Worm (Caenorhabditis elegans) whole organism, late embryonic: ENCODE results near the gene F44E2.8.

Source experiments
- C08G9.2 ChIP-seq: sonication (generic microtip); optimal IDR thresholded peaks from 2 replicates; lab custom pipeline; 2016; ENCODE audit warnings: mild to moderate bottlenecking, missing genetic modification characterization, moderate library complexity, missing compliant biosample characterization
- K09A11.1 ChIP-seq: sonication (generic microtip); optimal IDR thresholded peaks from 2 replicates; lab custom pipeline; 2017; ENCODE audit warnings: antibody characterized with exemption, mild to moderate bottlenecking, missing genetic modification characterization, missing compliant biosample characterization; ENCODE audit not compliant: insufficient read depth
- Y22D7AL.16 ChIP-seq: sonication (generic microtip); optimal IDR thresholded peaks from 2 replicates; lab custom pipeline; 2016; ENCODE audit warnings: missing genetic modification characterization, missing compliant biosample characterization
- ceh-18 ChIP-seq: sonication (generic microtip); optimal IDR thresholded peaks from 2 replicates; lab custom pipeline; 2016; ENCODE audit warnings: missing genetic modification characterization, missing compliant biosample characterization
- ceh-19 ChIP-seq: fragments of 200-800 bp; sonication (Bioruptor generic); optimal IDR thresholded peaks from 2 replicates; lab custom pipeline; 2018; ENCODE audit warnings: mild to moderate bottlenecking, missing genetic modification characterization, missing compliant biosample characterization
- ceh-2 ChIP-seq: sonication (generic microtip); optimal IDR thresholded peaks from 2 replicates; lab custom pipeline; 2016; ENCODE audit warnings: missing genotype, missing genetic modification characterization, missing compliant biosample characterization
- ceh-30 ChIP-seq: fragments of 150-350 bp; optimal IDR thresholded peaks from 2 replicates; lab custom pipeline; 2014; ENCODE audit warnings: missing biosample characterization, missing genetic modification characterization
- ceh-31 ChIP-seq: sonication (generic microtip); optimal IDR thresholded peaks from 2 replicates; lab custom pipeline; 2016; ENCODE audit warnings: missing genetic modification characterization, missing compliant biosample characterization
- ceh-34 ChIP-seq: sonication (generic microtip); optimal IDR thresholded peaks from 2 replicates; lab custom pipeline; 2016; ENCODE audit warnings: mild to moderate bottlenecking, missing genetic modification characterization, missing compliant biosample characterization
- ceh-45 ChIP-seq: fragments of 200-800 bp; sonication (Bioruptor generic); IDR thresholded peaks from 2 replicates; pipeline ENCODE4 v1.3.6; 2022; ENCODE audit warnings: missing genetic modification reagents, missing genetic modification characterization, missing compliant biosample characterization
- ceh-48 ChIP-seq: sonication (generic microtip); optimal IDR thresholded peaks from 2 replicates; lab custom pipeline; 2016; ENCODE audit warnings: missing genetic modification characterization, inconsistent platforms, missing compliant biosample characterization
- che-1 ChIP-seq: sonication (generic microtip); optimal IDR thresholded peaks from 2 replicates; lab custom pipeline; 2016; ENCODE audit warnings: mild to moderate bottlenecking, missing genetic modification characterization, missing compliant biosample characterization
- dmd-4 ChIP-seq: sonication (generic microtip); optimal IDR thresholded peaks from 2 replicates; lab custom pipeline; 2016; ENCODE audit warnings: borderline replicate concordance, missing genetic modification characterization, missing compliant biosample characterization
- elt-4 ChIP-seq: sonication (generic microtip); optimal IDR thresholded peaks from 2 replicates; lab custom pipeline; 2016; ENCODE audit warnings: missing genetic modification characterization, missing compliant biosample characterization
- ets-4 ChIP-seq: sonication (generic microtip); optimal IDR thresholded peaks from 2 replicates; lab custom pipeline; 2016; ENCODE audit warnings: missing genetic modification characterization, missing compliant biosample characterization
- eyg-1 ChIP-seq: sonication (generic microtip); optimal IDR thresholded peaks from 2 replicates; lab custom pipeline; 2016; ENCODE audit warnings: missing genotype, missing genetic modification characterization, missing compliant biosample characterization
- fax-1 ChIP-seq: sonication (generic microtip); optimal IDR thresholded peaks from 2 replicates; lab custom pipeline; 2016; ENCODE audit warnings: missing genotype, missing genetic modification characterization, missing compliant biosample characterization
- hlh-13 ChIP-seq: fragments of 200-800 bp; sonication (Bioruptor generic); optimal IDR thresholded peaks from 2 replicates; lab custom pipeline; 2018; ENCODE audit warnings: mild to moderate bottlenecking, missing genetic modification characterization, missing compliant biosample characterization
- lim-6 ChIP-seq: sonication (generic microtip); optimal IDR thresholded peaks from 2 replicates; lab custom pipeline; 2016; ENCODE audit warnings: missing genetic modification characterization, missing compliant biosample characterization
- lin-11 ChIP-seq: fragments of 200-800 bp; sonication (Bioruptor generic); optimal IDR thresholded peaks from 2 replicates; lab custom pipeline; 2018; ENCODE audit warnings: mild to moderate bottlenecking, missing genetic modification characterization, missing compliant biosample characterization
- madf-2 ChIP-seq: sonication (generic microtip); optimal IDR thresholded peaks from 2 replicates; lab custom pipeline; 2017; ENCODE audit warnings: missing genetic modification characterization, missing compliant biosample characterization
- nfya-1 ChIP-seq: sonication (generic microtip); optimal IDR thresholded peaks from 2 replicates; lab custom pipeline; 2017; ENCODE audit warnings: missing genetic modification characterization, mild to moderate bottlenecking, missing compliant biosample characterization, antibody characterized with exemption, moderate library complexity
- npax-4 ChIP-seq: sonication (generic microtip); optimal IDR thresholded peaks from 2 replicates; lab custom pipeline; 2016; ENCODE audit warnings: missing genetic modification characterization, missing compliant biosample characterization
- pat-9 ChIP-seq: fragments of 200-800 bp; sonication (Bioruptor generic); optimal IDR thresholded peaks from 2 replicates; lab custom pipeline; 2018; ENCODE audit warnings: mild to moderate bottlenecking, missing genetic modification characterization, moderate library complexity, missing compliant biosample characterization
- pha-2 ChIP-seq: sonication (generic microtip); optimal IDR thresholded peaks from 2 replicates; lab custom pipeline; 2017; ENCODE audit warnings: mild to moderate bottlenecking, missing genetic modification characterization, missing compliant biosample characterization
- pqm-1 ChIP-seq: sonication (generic microtip); optimal IDR thresholded peaks from 2 replicates; lab custom pipeline; 2016; ENCODE audit warnings: missing genetic modification characterization, missing compliant biosample characterization
- rnt-1 ChIP-seq: sonication (generic microtip); optimal IDR thresholded peaks from 2 replicates; lab custom pipeline; 2016; ENCODE audit warnings: missing genetic modification characterization, missing compliant biosample characterization
- sdc-2 ChIP-seq: sonication (generic microtip); optimal IDR thresholded peaks from 2 replicates; lab custom pipeline; 2016; ENCODE audit warnings: missing genotype, missing genetic modification characterization, missing compliant biosample characterization
- sox-4 ChIP-seq: sonication (generic microtip); optimal IDR thresholded peaks from 2 replicates; lab custom pipeline; 2017; ENCODE audit warnings: mild to moderate bottlenecking, missing genetic modification characterization, inconsistent platforms, missing compliant biosample characterization
- tbx-2 ChIP-seq: sonication (generic microtip); optimal IDR thresholded peaks from 2 replicates; lab custom pipeline; 2016; ENCODE audit warnings: missing genetic modification characterization, missing compliant biosample characterization
- tbx-7 ChIP-seq: sonication (generic microtip); optimal IDR thresholded peaks from 2 replicates; lab custom pipeline; 2016; ENCODE audit warnings: missing genotype, missing genetic modification characterization, missing compliant biosample characterization
- unc-3 ChIP-seq, 2 experiments: fragments of 200-800 bp in 1 of 2; sonication (Bioruptor generic) in 1 of 2; sonication (generic microtip) in 1 of 2; conservative IDR thresholded peaks in 1 of 2; optimal IDR thresholded peaks in 1 of 2; 2 replicates each; pipeline versions ENCODE4 v1.3.6 to Lab custom; 2016 to 2022; ENCODE audit warnings: missing compliant biosample characterization in 2 of 2, missing genetic modification characterization in 2 of 2, missing genetic modification reagents in 1 of 2
- unc-42 ChIP-seq: sonication (generic microtip); optimal IDR thresholded peaks from 2 replicates; lab custom pipeline; 2016; ENCODE audit warnings: missing genotype, missing genetic modification characterization, missing compliant biosample characterization
- zip-5 ChIP-seq: sonication (generic microtip); optimal IDR thresholded peaks from 2 replicates; lab custom pipeline; 2016; ENCODE audit warnings: missing genetic modification characterization, missing compliant biosample characterization

The F44E2.8 gene

ce11 chrIII:8886309-8886708 lies 36.6 kb upstream of the F44E2.8 start:
- TF ChIP-seq tbx-7 (tag; lab: Kevin White, UChicago) (no peak), elt-4 (tag; lab: Kevin White, UChicago) (no peak), ceh-48 (no peak), ceh-2 (tag; lab: Kevin White, UChicago) (peak; percentile 8), eyg-1 (tag; lab: Kevin White, UChicago) (no peak), ceh-31 (tag; lab: Kevin White, UChicago) (peak; percentile 30), K09A11.1 (tag; lab: Kevin White, UChicago) (no peak), nfya-1 (tag; lab: Kevin White, UChicago) (peak; percentile 1), ceh-45 (GFP tag; lab: Robert Waterston, UW) (no peak), tbx-2 (tag; lab: Kevin White, UChicago) (peak; percentile 34), sox-4 (tag; lab: Kevin White, UChicago) (no peak), unc-42 (peak; percentile 26), lin-11 (no peak), ceh-18 (tag; lab: Kevin White, UChicago) (peak; percentile 10), rnt-1 (tag; lab: Kevin White, UChicago) (no peak), ceh-30 (tag; lab: Kevin White, UChicago) (no peak), fax-1 (no peak), zip-5 (tag; lab: Kevin White, UChicago) (no peak), ceh-19 (GFP tag; lab: Kevin White, UChicago) (peak; percentile 54), ceh-34 (tag; lab: Kevin White, UChicago) (peak; percentile 2), hlh-13 (GFP tag; lab: Kevin White, UChicago) (no peak)

DNA sequence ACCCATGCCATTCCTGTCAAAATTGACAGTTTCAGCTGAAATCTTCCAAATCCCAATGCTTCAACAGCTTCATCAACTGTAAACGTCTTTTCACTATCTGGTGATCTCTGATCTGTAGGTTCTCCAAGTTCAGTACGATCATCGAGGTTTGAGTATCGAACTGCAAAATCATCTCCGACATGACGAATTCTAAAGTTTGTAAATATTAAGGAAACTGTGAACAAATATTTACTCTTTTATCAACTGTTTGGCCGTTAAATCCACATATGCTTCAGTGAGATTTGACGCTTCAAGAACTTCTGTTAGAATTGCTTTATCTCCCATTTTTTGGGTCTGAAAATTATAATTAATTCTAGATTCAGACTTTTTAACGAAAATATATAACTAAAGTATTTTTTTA lies 35.5 kb upstream of the F44E2.8 start, which contains the start of gene svop-1:
Gene svop-1 (minus strand): TSS at position 339 of the 400 bp plus-strand sequence.
- TF ChIP-seq eyg-1 (tag; lab: Kevin White, UChicago) (no peak), ceh-19 (GFP tag; lab: Kevin White, UChicago) (no peak), nfya-1 (tag; lab: Kevin White, UChicago) (no peak), fax-1 (no peak), lim-6 (tag; lab: Kevin White, UChicago) (no peak), unc-3 (GFP tag; conservative IDR thresholded peaks at IDR 0.05; lab: Robert Waterston, UW) (no peak), unc-3 (tag; optimal IDR thresholded peaks at IDR 0.05; lab: Kevin White, UChicago) (no peak), pat-9 (no peak), ets-4 (no peak), pha-2 (tag; lab: Kevin White, UChicago) (no peak)

- no peak for TF ChIP-seq fax-1
- TF ChIP-seq ceh-2 (tag; lab: Kevin White, UChicago): no peak
- TF ChIP-seq nfya-1 (tag; lab: Kevin White, UChicago): no peak
- TF ChIP-seq tbx-7 (tag; lab: Kevin White, UChicago): no peak
- TF ChIP-seq ceh-19 (GFP tag; lab: Kevin White, UChicago): no peak
- TF ChIP-seq, all 69 proteins: peak for 0
Observed at ce11 chrIII:8882333-8882732, 32.7 kb upstream of the F44E2.8 start.

DNA sequence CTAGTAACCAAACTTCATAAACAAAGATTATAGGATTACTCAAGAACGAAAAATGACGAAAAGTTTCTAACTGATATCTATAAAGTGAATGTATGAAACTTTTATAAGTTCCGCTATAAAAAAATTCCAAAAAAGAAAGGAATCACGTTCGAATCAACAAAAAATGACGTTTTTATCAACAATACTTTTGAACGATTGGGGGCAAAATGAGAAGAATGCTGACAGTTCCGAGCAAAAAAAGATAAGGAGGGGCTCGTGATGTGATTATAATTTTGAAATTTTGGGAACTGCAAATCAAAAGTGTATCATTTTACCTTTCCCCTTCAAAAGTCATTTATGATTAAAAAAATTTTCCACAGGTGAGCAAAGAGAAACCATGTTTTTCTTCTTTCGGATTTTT lies 29.3 kb upstream of the F44E2.8 start:
- no peak for TF ChIP-seq sdc-2 (tag; lab: Kevin White, UChicago)
- no peak for TF ChIP-seq che-1 (tag; lab: Kevin White, UChicago)
- no peak for TF ChIP-seq pat-9
- TF ChIP-seq unc-3 (GFP tag; conservative IDR thresholded peaks at IDR 0.05; lab: Robert Waterston, UW): no peak
- no peak for TF ChIP-seq unc-3 (tag; optimal IDR thresholded peaks at IDR 0.05; lab: Kevin White, UChicago)
- TF ChIP-seq npax-4 (tag; lab: Kevin White, UChicago): no peak
- TF ChIP-seq C08G9.2 (tag; lab: Kevin White, UChicago): no peak
- no peak for TF ChIP-seq madf-2 (tag; lab: Kevin White, UChicago)
- TF ChIP-seq dmd-4 (tag; lab: Kevin White, UChicago): no peak
- TF ChIP-seq pqm-1 (tag; lab: Kevin White, UChicago): no peak
- no peak for TF ChIP-seq Y22D7AL.16 (tag; lab: Kevin White, UChicago)
